Worm (Caenorhabditis elegans) whole organism, midembryonic: ENCODE data around the gene F44G4.3.

Experiments used
- T22C8.4 ChIP-seq: fragments of 200-800 bp; sonication (Bioruptor generic); IDR thresholded peaks from 2 replicates; pipeline ENCODE4 v1.3.6; 2022; ENCODE audit warnings: missing genetic modification characterization, missing compliant biosample characterization
- cog-1 ChIP-seq: sonication (generic microtip); optimal IDR thresholded peaks from 2 replicates; lab custom pipeline; 2016; ENCODE audit warnings: missing genetic modification characterization, missing compliant biosample characterization
- flt-1 ChIP-seq: fragments of 200-800 bp; sonication (Bioruptor generic); IDR thresholded peaks from 2 replicates; pipeline ENCODE4 v1.3.6; 2022; ENCODE audit warnings: missing genetic modification characterization, missing compliant biosample characterization
- klf-2 ChIP-seq: fragments of 200-800 bp; sonication (Bioruptor generic); conservative IDR thresholded peaks from 2 replicates; pipeline ENCODE4 v1.3.6; 2022; ENCODE audit warnings: missing genetic modification reagents, missing genetic modification characterization, missing compliant biosample characterization
- med-1 ChIP-seq: sonication (generic microtip); optimal IDR thresholded peaks from 2 replicates; lab custom pipeline; 2017; ENCODE audit warnings: missing genetic modification characterization, mild to moderate bottlenecking, missing compliant biosample characterization, antibody characterized with exemption, missing genetic modification reagents; ENCODE audit not compliant: insufficient read depth
- ref-1 ChIP-seq: fragments of 200-800 bp; sonication (Bioruptor generic); conservative IDR thresholded peaks from 2 replicates; pipeline ENCODE4 v1.3.6; 2022; ENCODE audit warnings: missing genetic modification reagents, missing genetic modification characterization, missing compliant biosample characterization
- tab-1 ChIP-seq: fragments of 200-800 bp; sonication (Bioruptor generic); IDR thresholded peaks from 2 replicates; pipeline ENCODE4 v1.3.6; 2022; ENCODE audit warnings: missing genetic modification characterization, missing compliant biosample characterization
- ztf-23 ChIP-seq: fragments of 200-800 bp; sonication (Bioruptor generic); IDR thresholded peaks from 2 replicates; pipeline ENCODE4 v1.3.6; 2022; ENCODE audit warnings: missing genetic modification reagents, missing genetic modification characterization, missing compliant biosample characterization
- ztf-29 ChIP-seq: fragments of 200-800 bp; sonication (Bioruptor generic); IDR thresholded peaks from 2 replicates; pipeline ENCODE4 v1.3.6; 2022; ENCODE audit warnings: missing genetic modification reagents, missing genetic modification characterization, missing compliant biosample characterization

Gene F44G4.3

DNA sequence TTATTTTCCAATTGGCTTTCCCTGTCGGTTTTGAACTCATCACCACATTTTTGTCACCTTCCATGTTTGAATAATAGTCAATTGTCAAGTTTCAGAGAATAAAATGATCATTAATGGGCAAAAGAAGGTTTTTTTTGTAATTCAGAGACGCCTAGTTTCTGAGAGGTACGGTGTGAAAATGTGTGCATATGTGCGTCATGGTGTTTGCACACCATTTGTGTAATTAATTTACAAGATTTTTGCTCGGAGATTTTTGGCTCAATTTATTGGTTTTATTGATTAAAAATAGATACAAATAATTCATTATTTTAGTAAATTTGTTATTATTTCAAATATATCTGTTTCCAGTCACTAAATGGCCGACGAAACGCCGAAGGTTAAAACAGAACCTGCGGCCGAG lies at the start of gene F44G4.3, which contains the start of gene tdp-1:
Gene F44G4.3 (minus strand): TSS at position 184 of the 400 bp plus-strand sequence.
Gene tdp-1 (plus strand): TSS at position 347 of the 400 bp plus-strand sequence.
- TF ChIP-seq ztf-29 (no peak), klf-2 (GFP tag; lab: Robert Waterston, UW) (no peak), T22C8.4 (GFP tag; lab: Robert Waterston, UW) (no peak), ref-1 (no peak), tab-1 (GFP tag; lab: Robert Waterston, UW) (no peak), ztf-23 (no peak), med-1 (GFP tag; lab: Kevin White, UChicago) (no peak), flt-1 (GFP tag; lab: Robert Waterston, UW) (no peak), cog-1 (tag; lab: Kevin White, UChicago) (no peak)

DNA sequence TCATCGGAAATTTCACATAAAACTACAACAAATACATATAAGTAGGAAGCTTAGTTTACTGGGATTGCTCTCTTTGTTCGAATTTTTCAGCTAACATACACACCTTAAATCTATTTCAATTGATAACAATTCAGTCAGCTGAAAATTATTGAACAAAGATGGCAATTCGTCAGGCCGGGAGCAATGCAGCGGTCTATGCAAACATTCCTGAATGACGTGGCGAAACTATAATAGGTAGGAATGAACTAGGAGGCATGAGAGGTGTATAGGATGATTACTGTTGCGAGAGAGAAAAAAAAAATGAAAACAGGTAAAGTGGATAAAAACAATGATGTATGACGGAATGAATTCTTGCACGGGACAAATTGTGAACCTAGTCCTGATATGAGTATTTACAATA lies 44.6 kb upstream of the F44G4.3 start:
- no peak for TF ChIP-seq ztf-23
- TF ChIP-seq tab-1 (GFP tag; lab: Robert Waterston, UW), result no peak
- no peak for TF ChIP-seq T22C8.4 (GFP tag; lab: Robert Waterston, UW)
- no peak for TF ChIP-seq cog-1 (tag; lab: Kevin White, UChicago)
- no peak for TF ChIP-seq klf-2 (GFP tag; lab: Robert Waterston, UW)
- no peak for TF ChIP-seq flt-1 (GFP tag; lab: Robert Waterston, UW)
- TF ChIP-seq ztf-29, result no peak
- no peak for TF ChIP-seq med-1 (GFP tag; lab: Kevin White, UChicago)
- no peak for TF ChIP-seq ref-1

ce11 chrII:9041306-9041705 lies 43.8 kb upstream of the F44G4.3 start, which contains the start of gene F37B12.3:
F37B12.3 (minus strand) TSS chrII:9041406.
- TF ChIP-seq tab-1 (GFP tag; lab: Robert Waterston, UW), result no peak
- TF ChIP-seq klf-2 (GFP tag; lab: Robert Waterston, UW), result no peak
- no peak for TF ChIP-seq flt-1 (GFP tag; lab: Robert Waterston, UW)
- TF ChIP-seq T22C8.4 (GFP tag; lab: Robert Waterston, UW), result no peak
- TF ChIP-seq ztf-29, result no peak
- no peak for TF ChIP-seq ztf-23
- no peak for TF ChIP-seq ref-1
- no peak for TF ChIP-seq med-1 (GFP tag; lab: Kevin White, UChicago)
- TF ChIP-seq cog-1 (tag; lab: Kevin White, UChicago), result no peak

DNA sequence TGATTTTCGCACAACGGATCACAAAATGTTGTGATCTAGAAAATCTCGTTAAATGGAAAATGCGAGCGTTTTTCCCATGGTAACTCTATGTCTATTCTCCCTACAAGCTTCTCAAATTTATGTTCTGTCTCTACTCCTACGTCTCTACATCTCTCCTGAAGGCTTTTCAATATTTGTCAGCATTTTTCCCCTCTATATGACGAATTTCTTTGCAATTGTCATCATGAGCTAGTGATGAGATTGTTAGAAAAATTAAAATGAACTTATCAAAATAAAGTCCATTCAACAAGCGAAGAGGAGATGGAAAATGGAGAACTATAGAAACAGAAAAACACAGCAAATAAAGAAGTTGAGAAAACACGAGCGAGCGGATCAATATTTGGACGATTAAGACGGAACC lies 41.3 kb upstream of the F44G4.3 start:
- TF ChIP-seq ref-1, result no peak
- no peak for TF ChIP-seq ztf-23
- TF ChIP-seq med-1 (GFP tag; lab: Kevin White, UChicago), result no peak
- TF ChIP-seq ztf-29, result no peak
- no peak for TF ChIP-seq cog-1 (tag; lab: Kevin White, UChicago)
- TF ChIP-seq T22C8.4 (GFP tag; lab: Robert Waterston, UW), result no peak

DNA sequence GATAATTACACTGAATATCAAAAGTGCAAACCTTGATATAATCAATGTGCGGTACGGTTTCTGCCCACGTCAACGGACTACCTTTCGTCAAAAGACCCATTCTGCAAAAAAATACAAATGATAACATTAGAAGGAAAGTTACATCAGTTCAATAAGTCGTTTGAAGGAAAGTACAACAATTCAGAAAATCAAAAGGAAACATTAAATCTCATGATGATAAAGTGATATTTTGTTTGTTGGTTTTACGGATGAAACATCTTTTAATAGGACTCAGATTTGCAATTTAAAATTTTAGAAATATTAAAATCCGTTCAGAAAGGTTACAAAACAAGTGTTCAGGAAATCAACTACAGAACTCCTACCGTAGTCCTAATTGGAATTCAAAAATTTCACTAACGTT lies 40.7 kb upstream of the F44G4.3 start, which contains the start of gene gcs-1:
Gene gcs-1 (minus strand): TSS at position 101 of the 400 bp plus-strand sequence.
- TF ChIP-seq tab-1 (GFP tag; lab: Robert Waterston, UW), result no peak
- TF ChIP-seq cog-1 (tag; lab: Kevin White, UChicago), result no peak
- TF ChIP-seq ztf-29, result no peak
- no peak for TF ChIP-seq T22C8.4 (GFP tag; lab: Robert Waterston, UW)
- no peak for TF ChIP-seq ref-1
- TF ChIP-seq klf-2 (GFP tag; lab: Robert Waterston, UW), result no peak
- no peak for TF ChIP-seq flt-1 (GFP tag; lab: Robert Waterston, UW)
- TF ChIP-seq med-1 (GFP tag; lab: Kevin White, UChicago), result no peak
- TF ChIP-seq ztf-23, result no peak

ce11 chrII:9033034-9033433 lies 35.6 kb upstream of the F44G4.3 start:
- TF ChIP-seq ztf-29, result no peak

DNA sequence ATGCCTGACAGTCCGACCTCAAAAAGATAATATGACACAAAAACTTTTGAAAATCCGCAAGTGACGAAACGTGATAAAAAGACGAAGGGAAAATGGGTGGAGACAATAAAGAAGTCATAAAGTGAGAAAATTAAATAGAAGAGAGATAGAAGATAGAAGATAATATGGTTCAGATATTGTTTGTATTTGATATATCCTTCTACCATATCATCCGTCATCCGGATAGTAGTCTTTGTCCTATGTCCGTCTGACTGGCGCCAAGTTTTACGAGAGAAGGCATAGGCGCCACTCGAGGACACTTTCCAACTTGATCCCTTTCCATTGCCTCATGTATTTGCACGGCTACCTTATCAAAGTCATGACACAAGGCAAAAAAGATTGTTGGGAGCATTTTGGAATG lies 34.4 kb upstream of the F44G4.3 start:
- TF ChIP-seq ztf-23 (no peak), flt-1 (GFP tag; lab: Robert Waterston, UW) (no peak), ztf-29 (no peak), klf-2 (GFP tag; lab: Robert Waterston, UW) (no peak), T22C8.4 (GFP tag; lab: Robert Waterston, UW) (no peak), ref-1 (no peak), cog-1 (tag; lab: Kevin White, UChicago) (no peak), med-1 (GFP tag; lab: Kevin White, UChicago) (no peak), tab-1 (GFP tag; lab: Robert Waterston, UW) (no peak)

- no peak for TF ChIP-seq T22C8.4 (GFP tag; lab: Robert Waterston, UW)
- TF ChIP-seq klf-2 (GFP tag; lab: Robert Waterston, UW), result no peak
These were observed 31.8 kb upstream of the F44G4.3 start, which contains the start of gene F37B12.1 for ce11 chrII:9029218-9029672. F37B12.1 (minus strand) TSS chrII:9029268.

- TF ChIP-seq ztf-29 (no peak), klf-2 (GFP tag; lab: Robert Waterston, UW) (no peak), T22C8.4 (GFP tag; lab: Robert Waterston, UW) (no peak), cog-1 (tag; lab: Kevin White, UChicago) (no peak), ztf-23 (no peak), flt-1 (GFP tag; lab: Robert Waterston, UW) (no peak), tab-1 (GFP tag; lab: Robert Waterston, UW) (no peak), ref-1 (no peak), med-1 (GFP tag; lab: Kevin White, UChicago) (no peak)
These were observed 30.6 kb upstream of the F44G4.3 start for ce11 chrII:9028096-9028495.

- TF ChIP-seq ztf-29 (no peak), med-1 (GFP tag; lab: Kevin White, UChicago) (no peak), T22C8.4 (GFP tag; lab: Robert Waterston, UW) (no peak)
These were observed 28.9 kb upstream of the F44G4.3 start for ce11 chrII:9026348-9026747.
